Fruit fly (Drosophila melanogaster): Measurements from ENCODE around the gene Acp98AB.

The Acp98AB gene

dm6 chr3R:27699540-27700228 lies 5.0 kb downstream of the Acp98AB start, which contains the start of gene ALiX:
ALiX (minus strand) TSS chr3R:27700110.
- peak; percentile 99 for TF ChIP-seq pad (GFP tag; optimal IDR thresholded peaks at IDR 0.05)
- no peak for TF ChIP-seq CG7045 (GFP tag; optimal IDR thresholded peaks at IDR 0.05)
- TF ChIP-seq tj (GFP tag; optimal IDR thresholded peaks at IDR 0.05): no peak

dm6 chr3R:27700229-27700573 lies 5.5 kb downstream of the Acp98AB start, which contains the start of gene btz:
btz (plus strand) TSS chr3R:27700361.
- TF ChIP-seq Clk (GFP tag; optimal IDR thresholded peaks at IDR 0.05) (no peak), toe (GFP tag; optimal IDR thresholded peaks at IDR 0.05) (peak; percentile 13), Hr96 (GFP tag; optimal IDR thresholded peaks at IDR 0.05) (no peak), Mnt (GFP tag; optimal IDR thresholded peaks at IDR 0.05) (no peak), CG12768 (GFP tag; optimal IDR thresholded peaks at IDR 0.05) (no peak), cnc (optimal IDR thresholded peaks at IDR 0.05) (no peak), CG33017 (tag; optimal IDR thresholded peaks at IDR 0.05) (no peak), CG7101 (tag; optimal IDR thresholded peaks at IDR 0.05) (peak; percentile 12), CG11617 (GFP tag; optimal IDR thresholded peaks at IDR 0.05) (no peak), CG1620 (GFP tag; optimal IDR thresholded peaks at IDR 0.05) (no peak), bab1 (GFP tag; optimal IDR thresholded peaks at IDR 0.05) (no peak), ovo (GFP tag; optimal IDR thresholded peaks at IDR 0.05) (peak; percentile 35), CG14711 (tag; optimal IDR thresholded peaks at IDR 0.05) (peak; percentile 98), CG7045 (GFP tag; optimal IDR thresholded peaks at IDR 0.05) (no peak)

dm6 chr3R:27706039-27706580 lies 11.4 kb downstream of the Acp98AB start:
- TF ChIP-seq Clk (GFP tag; optimal IDR thresholded peaks at IDR 0.05) (no peak), Crg-1 (GFP tag; optimal IDR thresholded peaks at IDR 0.05) (no peak), CG7101 (tag; optimal IDR thresholded peaks at IDR 0.05) (no peak), CG7045 (GFP tag; optimal IDR thresholded peaks at IDR 0.05) (no peak), Mnt (GFP tag; optimal IDR thresholded peaks at IDR 0.05) (no peak), Hr96 (GFP tag; optimal IDR thresholded peaks at IDR 0.05) (peak; percentile 16), CG11617 (GFP tag; optimal IDR thresholded peaks at IDR 0.05) (no peak), CG12768 (GFP tag; optimal IDR thresholded peaks at IDR 0.05) (peak; percentile 82), cic (GFP tag; optimal IDR thresholded peaks at IDR 0.05) (no peak), toe (GFP tag; optimal IDR thresholded peaks at IDR 0.05) (no peak), CG33017 (tag; optimal IDR thresholded peaks at IDR 0.05) (no peak)

dm6 chr3R:27706581-27707181 lies 12.0 kb downstream of the Acp98AB start, which contains the start of the genes CROT and CG12877:
CROT (minus strand) TSS chr3R:27706751.
CG12877 (plus strand) TSS chr3R:27707100.
- peak; percentile 89 for TF ChIP-seq kay (GFP tag; ENCODE audit: borderline replicate concordance)
- peak; percentile 43 for TF ChIP-seq Hr96 (GFP tag; optimal IDR thresholded peaks at IDR 0.05)
- TF ChIP-seq CG5204 (GFP tag; optimal IDR thresholded peaks at IDR 0.05): peak; percentile 65
- TF ChIP-seq bab1 (GFP tag; optimal IDR thresholded peaks at IDR 0.05): peak; percentile 85
- peak; percentile 63 for TF ChIP-seq tj (GFP tag; optimal IDR thresholded peaks at IDR 0.05)
- peak; percentile 70 for TF ChIP-seq Crg-1 (GFP tag; optimal IDR thresholded peaks at IDR 0.05)
- peak; percentile 55 for TF ChIP-seq CG1620 (GFP tag; optimal IDR thresholded peaks at IDR 0.05)
- TF ChIP-seq CG7045 (GFP tag; optimal IDR thresholded peaks at IDR 0.05): peak; percentile 86
- TF ChIP-seq toe (GFP tag; optimal IDR thresholded peaks at IDR 0.05): peak; percentile 81
- peak; percentile 58 for TF ChIP-seq Clk (GFP tag; optimal IDR thresholded peaks at IDR 0.05)
- TF ChIP-seq cnc (optimal IDR thresholded peaks at IDR 0.05): no peak
- TF ChIP-seq CG7101 (tag; optimal IDR thresholded peaks at IDR 0.05): peak; percentile 71
- peak; percentile 62 for TF ChIP-seq CG12768 (GFP tag; optimal IDR thresholded peaks at IDR 0.05)
- TF ChIP-seq Mnt (GFP tag; optimal IDR thresholded peaks at IDR 0.05): peak; percentile 25
- peak; percentile 78 for TF ChIP-seq ovo (GFP tag; optimal IDR thresholded peaks at IDR 0.05)
- TF ChIP-seq CG11617 (GFP tag; optimal IDR thresholded peaks at IDR 0.05): peak; percentile 86
- TF ChIP-seq CG33017 (tag; optimal IDR thresholded peaks at IDR 0.05): peak; percentile 73
- peak; percentile 72 for TF ChIP-seq CG14711 (tag; optimal IDR thresholded peaks at IDR 0.05)
- TF ChIP-seq pad (GFP tag; optimal IDR thresholded peaks at IDR 0.05): peak; percentile 61
- no peak for TF ChIP-seq cic (GFP tag; optimal IDR thresholded peaks at IDR 0.05)

dm6 chr3R:27736367-27737005 lies 41.8 kb downstream of the Acp98AB start, which contains the start of gene Ets98B:
Ets98B (plus strand) TSS chr3R:27736538.
- TF ChIP-seq CG7045 (GFP tag; optimal IDR thresholded peaks at IDR 0.05) (no peak), CG14711 (tag; optimal IDR thresholded peaks at IDR 0.05) (no peak), kay (GFP tag; ENCODE audit: borderline replicate concordance) (no peak), Mnt (GFP tag; optimal IDR thresholded peaks at IDR 0.05) (no peak), CG7101 (tag; optimal IDR thresholded peaks at IDR 0.05) (no peak), CG11617 (GFP tag; optimal IDR thresholded peaks at IDR 0.05) (no peak), cnc (optimal IDR thresholded peaks at IDR 0.05) (no peak), CG1620 (GFP tag; optimal IDR thresholded peaks at IDR 0.05) (no peak), Hr96 (GFP tag; optimal IDR thresholded peaks at IDR 0.05) (no peak), ovo (GFP tag; optimal IDR thresholded peaks at IDR 0.05) (no peak), CG12768 (GFP tag; optimal IDR thresholded peaks at IDR 0.05) (no peak), CG33017 (tag; optimal IDR thresholded peaks at IDR 0.05) (no peak), pad (GFP tag; optimal IDR thresholded peaks at IDR 0.05) (no peak), Crg-1 (GFP tag; optimal IDR thresholded peaks at IDR 0.05) (no peak), tj (GFP tag; optimal IDR thresholded peaks at IDR 0.05) (no peak), toe (GFP tag; optimal IDR thresholded peaks at IDR 0.05) (no peak), cic (GFP tag; optimal IDR thresholded peaks at IDR 0.05) (no peak), CG5204 (GFP tag; optimal IDR thresholded peaks at IDR 0.05) (no peak), bab1 (GFP tag; optimal IDR thresholded peaks at IDR 0.05) (no peak)
